Worm (Caenorhabditis elegans): Measurements from ENCODE around the gene Y73F8A.15.
A peak's percentile ranks its signal among the peaks of the same experiment; 100 is the strongest.

Gene Y73F8A.15

ce11 chrIV:15321279-15321678 lies at the start of gene Y73F8A.15:
Y73F8A.15 (plus strand) TSS chrIV:15321579.
- TF ChIP-seq Y55F3AM.14 (GFP tag; optimal IDR thresholded peaks at IDR 0.05), result no peak
- TF ChIP-seq ztf-4 (tag; optimal IDR thresholded peaks at IDR 0.05), result no peak
- no peak for TF ChIP-seq ama-1 (optimal IDR thresholded peaks at IDR 0.05)
- TF ChIP-seq zag-1 (tag; optimal IDR thresholded peaks at IDR 0.05), result no peak
- TF ChIP-seq nhr-6 (tag; optimal IDR thresholded peaks at IDR 0.05), result no peak
- no peak for TF ChIP-seq blmp-1 (tag; optimal IDR thresholded peaks at IDR 0.05; ENCODE audit: insufficient read depth)
- no peak for TF ChIP-seq ztf-1 (GFP tag; conservative IDR thresholded peaks at IDR 0.05)
- TF ChIP-seq F13H6.1 (tag; optimal IDR thresholded peaks at IDR 0.05), result no peak

- TF ChIP-seq alr-1 (tag; optimal IDR thresholded peaks at IDR 0.05) (no peak), lin-39 (tag; optimal IDR thresholded peaks at IDR 0.05) (no peak), C34F6.9 (tag; optimal IDR thresholded peaks at IDR 0.05) (peak; percentile 23), nhr-6 (tag; optimal IDR thresholded peaks at IDR 0.05) (no peak), mab-5 (tag; optimal IDR thresholded peaks at IDR 0.05) (peak; percentile 9), nhr-11 (tag; optimal IDR thresholded peaks at IDR 0.05) (no peak), nhr-10 (tag; optimal IDR thresholded peaks at IDR 0.05) (no peak), nhr-12 (tag; optimal IDR thresholded peaks at IDR 0.05) (no peak), nhr-237 (tag; optimal IDR thresholded peaks at IDR 0.05) (no peak), F13H6.1 (tag; optimal IDR thresholded peaks at IDR 0.05) (no peak), sma-9 (GFP tag; optimal IDR thresholded peaks at IDR 0.05) (no peak), sma-9 (tag; optimal IDR thresholded peaks at IDR 0.05) (no peak), ztf-4 (tag; optimal IDR thresholded peaks at IDR 0.05) (no peak), nhr-21 (tag; optimal IDR thresholded peaks at IDR 0.05) (no peak)
Observed at ce11 chrIV:15274063-15274462, 47.3 kb upstream of the Y73F8A.15 start.

- TF ChIP-seq nhr-11 (tag; optimal IDR thresholded peaks at IDR 0.05) (no peak), unc-55 (GFP tag; optimal IDR thresholded peaks at IDR 0.05) (no peak), C34F6.9 (tag; optimal IDR thresholded peaks at IDR 0.05) (peak; percentile 13), nhr-12 (tag; optimal IDR thresholded peaks at IDR 0.05) (no peak), ama-1 (optimal IDR thresholded peaks at IDR 0.05) (peak; percentile 60), ztf-4 (tag; optimal IDR thresholded peaks at IDR 0.05) (no peak), ceh-82 (tag; optimal IDR thresholded peaks at IDR 0.05) (no peak), mbf-1 (tag; optimal IDR thresholded peaks at IDR 0.05) (no peak)
Observed at ce11 chrIV:15275363-15275854, 46.0 kb upstream of the Y73F8A.15 start, which contains the start of gene ccg-1. ccg-1 (minus strand) TSS chrIV:15275804.

- no peak for TF ChIP-seq nhr-23 (tag; optimal IDR thresholded peaks at IDR 0.05)
- TF ChIP-seq mdl-1 (tag; optimal IDR thresholded peaks at IDR 0.05), result no peak
- TF ChIP-seq blmp-1 (tag; optimal IDR thresholded peaks at IDR 0.05; ENCODE audit: insufficient read depth), result no peak
- no peak for TF ChIP-seq sem-4 (tag; optimal IDR thresholded peaks at IDR 0.05)
- no peak for TF ChIP-seq zag-1 (tag; optimal IDR thresholded peaks at IDR 0.05)
Observed at ce11 chrIV:15280219-15280618, 41.2 kb upstream of the Y73F8A.15 start.

ce11 chrIV:15283617-15284016 lies 37.8 kb upstream of the Y73F8A.15 start:
- TF ChIP-seq egl-27 (tag; optimal IDR thresholded peaks at IDR 0.05), result no peak
- TF ChIP-seq sem-4 (tag; optimal IDR thresholded peaks at IDR 0.05), result no peak
- no peak for TF ChIP-seq nhr-10 (tag; optimal IDR thresholded peaks at IDR 0.05)
- no peak for TF ChIP-seq ZK546.5 (tag; optimal IDR thresholded peaks at IDR 0.05)
- no peak for TF ChIP-seq alr-1 (tag; optimal IDR thresholded peaks at IDR 0.05)
- TF ChIP-seq unc-39 (tag; optimal IDR thresholded peaks at IDR 0.05), result no peak
- TF ChIP-seq ztf-1 (GFP tag; conservative IDR thresholded peaks at IDR 0.05), result no peak
- TF ChIP-seq Y55F3AM.14 (GFP tag; optimal IDR thresholded peaks at IDR 0.05), result no peak
- TF ChIP-seq ztf-4 (tag; optimal IDR thresholded peaks at IDR 0.05), result no peak
- no peak for TF ChIP-seq nhr-237 (tag; optimal IDR thresholded peaks at IDR 0.05)
- no peak for TF ChIP-seq sma-3 (GFP tag; optimal IDR thresholded peaks at IDR 0.05)
- no peak for TF ChIP-seq nhr-129 (tag; optimal IDR thresholded peaks at IDR 0.05)

- TF ChIP-seq mdl-1 (tag; optimal IDR thresholded peaks at IDR 0.05), result no peak
- TF ChIP-seq F13H6.1 (tag; optimal IDR thresholded peaks at IDR 0.05), result peak; percentile 13
- TF ChIP-seq gmeb-1 (tag; optimal IDR thresholded peaks at IDR 0.05), result peak; percentile 3
- no peak for TF ChIP-seq nhr-237 (tag; optimal IDR thresholded peaks at IDR 0.05)
- TF ChIP-seq nhr-11 (tag; optimal IDR thresholded peaks at IDR 0.05), result no peak
- TF ChIP-seq lin-13 (GFP tag; optimal IDR thresholded peaks at IDR 0.05), result peak; percentile 6
- TF ChIP-seq R02D3.7 (tag; optimal IDR thresholded peaks at IDR 0.05), result no peak
Observed at ce11 chrIV:15289508-15289907, 31.9 kb upstream of the Y73F8A.15 start.
